Worm (Caenorhabditis elegans) whole organism, L1 larva: ENCODE results near the gene F53F4.16.

ENCODE experiments used
- ama-1 ChIP-seq: fragments of 150-350 bp; optimal IDR thresholded peaks from 2 replicates; lab custom pipeline; 2014
- lin-39 ChIP-seq: fragments of 150-350 bp; optimal IDR thresholded peaks from 2 replicates; lab custom pipeline; 2014; ENCODE audit warnings: missing biosample characterization, missing genetic modification reagents, missing genetic modification characterization
- lsy-2 ChIP-seq, 2 experiments: fragments of 150-350 bp; optimal IDR thresholded peaks; 2 replicates each; lab custom pipeline; 2014; ENCODE audit warnings: missing biosample characterization in 2 of 2, missing genetic modification characterization in 2 of 2
- mdl-1 ChIP-seq, 2 experiments: fragments of 150-350 bp; optimal IDR thresholded peaks; 2 replicates each; lab custom pipeline; 2014 to 2017; ENCODE audit warnings: missing biosample characterization in 2 of 2, missing genetic modification characterization in 2 of 2, inconsistent platforms in 1 of 2
- nhr-77 ChIP-seq: fragments of 150-350 bp; optimal IDR thresholded peaks from 2 replicates; lab custom pipeline; 2014; ENCODE audit warnings: missing biosample characterization, missing genetic modification characterization
- pag-3 ChIP-seq: sonication (generic microtip); optimal IDR thresholded peaks from 2 replicates; lab custom pipeline; 2017; ENCODE audit warnings: missing genetic modification characterization, mild to moderate bottlenecking, missing compliant biosample characterization, antibody characterized with exemption, borderline replicate concordance; ENCODE audit not compliant: insufficient read depth
- sox-4 ChIP-seq: sonication (generic microtip); optimal IDR thresholded peaks from 2 replicates; lab custom pipeline; 2016; ENCODE audit warnings: missing genetic modification characterization, missing compliant biosample characterization

DNA sequence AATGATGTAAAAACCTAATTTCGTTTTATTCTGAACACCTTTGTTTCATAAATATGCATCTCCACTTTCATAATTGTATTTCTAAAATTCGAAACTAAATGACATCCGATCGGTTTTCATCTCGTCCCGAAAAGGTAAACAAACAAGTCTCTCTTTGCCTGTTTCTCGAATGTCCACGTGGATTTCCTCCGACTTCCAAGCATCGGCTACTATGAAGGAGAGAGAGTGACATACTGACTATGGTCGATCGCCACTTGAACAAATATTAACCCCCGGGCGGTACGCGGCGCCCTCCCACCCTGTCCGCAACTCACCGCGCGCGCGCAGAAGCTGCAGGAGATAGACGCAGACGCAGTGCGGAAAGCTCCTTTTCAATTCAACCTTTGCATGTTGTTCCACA, 45.8 kb downstream of the F53F4.16 start:
- TF ChIP-seq mdl-1 (tag; optimal IDR thresholded peaks at IDR 0.05; lab: Kevin White, UChicago) (no peak), ama-1 (lab: Kevin White, UChicago) (no peak), pag-3 (tag; lab: Kevin White, UChicago) (no peak), lin-39 (no peak), lsy-2 (tag; optimal IDR thresholded peaks at IDR 0.05; lab: Kevin White, UChicago) (no peak), nhr-77 (tag; lab: Kevin White, UChicago) (no peak), sox-4 (no peak)
